Fruit fly (Drosophila melanogaster) S2 (cell line): ENCODE results near the gene C1GalTA.

Source experiments
- CG8478 ChIP-seq: fragments of >200 bp; optimal IDR thresholded peaks from 2 replicates; lab custom pipeline; 2018
- CTCF ChIP-seq, 2 experiments: fragments of >200 bp; optimal IDR thresholded peaks; 2 replicates each; lab custom pipeline; 2018

DNA sequence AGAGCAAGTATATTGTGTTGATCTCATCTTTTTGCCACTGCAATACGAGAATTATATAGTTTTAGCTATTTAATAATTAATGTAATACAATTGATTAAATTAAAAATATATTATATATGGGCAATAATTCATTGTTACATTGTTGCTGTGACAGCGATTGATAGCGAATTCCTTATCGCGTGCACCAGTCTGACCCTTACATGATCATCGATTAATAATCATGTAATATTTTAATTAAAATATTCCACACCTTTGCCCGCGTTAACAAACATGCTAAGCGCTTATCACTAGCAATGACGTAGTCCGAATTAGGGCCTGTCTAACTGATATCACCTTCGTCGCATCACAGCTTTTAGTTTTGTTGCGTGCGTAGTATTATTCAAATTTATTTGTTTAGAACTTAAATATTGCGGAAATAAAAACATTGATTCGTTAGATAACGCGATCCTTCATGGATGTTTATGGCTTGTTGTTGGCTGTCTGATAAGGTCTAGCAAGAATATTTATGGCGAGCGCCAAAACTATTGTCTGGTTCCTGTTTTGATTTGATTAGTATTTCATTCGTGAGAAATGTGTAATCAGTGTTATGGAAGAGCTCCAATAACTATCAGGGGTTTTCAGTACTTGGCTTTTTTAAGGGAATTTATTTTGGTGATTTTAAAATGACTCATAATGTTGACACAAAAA lies 36.4 kb upstream of the C1GalTA start:
- TF ChIP-seq CG8478 (lab: Kevin White, UChicago) (no peak), CTCF (optimal IDR thresholded peaks at IDR 0.05; lab: Kevin White, UChicago) (no peak)
